Worm (Caenorhabditis elegans): ENCODE data around the gene F46F2.5.

The F46F2.5 gene

ce11 chrX:15241169-15241568 lies 21.4 kb upstream of the F46F2.5 start (continued):
- TF ChIP-seq ZK185.1 (tag; optimal IDR thresholded peaks at IDR 0.05; ENCODE audit: poor library complexity, severe bottlenecking) (peak; percentile 25), sea-2 (GFP tag; IDR thresholded peaks at IDR 0.05) (no peak), gei-17 (GFP tag; optimal IDR thresholded peaks at IDR 0.05) (no peak), F49E8.2 (tag; optimal IDR thresholded peaks at IDR 0.05; ENCODE audit: insufficient read depth) (no peak), ztf-26 (tag; optimal IDR thresholded peaks at IDR 0.05) (no peak), snpc-3.4 (tag; optimal IDR thresholded peaks at IDR 0.05) (no peak), fkh-3 (tag; optimal IDR thresholded peaks at IDR 0.05) (no peak), T26A5.8 (tag; optimal IDR thresholded peaks at IDR 0.05) (no peak), dpl-1 (GFP tag; optimal IDR thresholded peaks at IDR 0.05) (no peak), ama-1 (optimal IDR thresholded peaks at IDR 0.05) (no peak), ama-1 (GFP tag; optimal IDR thresholded peaks at IDR 0.05) (peak in 1 of 2 experiments; percentile 25), F57C9.4 (tag; optimal IDR thresholded peaks at IDR 0.05) (no peak), nhr-80 (tag; optimal IDR thresholded peaks at IDR 0.05) (no peak), tbx-9 (tag; optimal IDR thresholded peaks at IDR 0.05; ENCODE audit: borderline replicate concordance) (no peak), let-526 (GFP tag; IDR thresholded peaks at IDR 0.05) (no peak), Y95B8A.8 (GFP tag; IDR thresholded peaks at IDR 0.05) (no peak), F39B2.1 (GFP tag; IDR thresholded peaks at IDR 0.05) (no peak), snpc-4 (GFP tag; optimal IDR thresholded peaks at IDR 0.05) (peak; percentile 47), snpc-4 (tag; optimal IDR thresholded peaks at IDR 0.05) (peak in 3 of 4 experiments; percentile 1 to 66 (median 31)), nhr-120 (GFP tag; IDR thresholded peaks at IDR 0.05) (no peak), repo-1 (tag; optimal IDR thresholded peaks at IDR 0.05) (no peak), hsf-1 (GFP tag; IDR thresholded peaks at IDR 0.05) (no peak), cebp-2 (GFP tag; IDR thresholded peaks at IDR 0.05) (no peak), hlh-26 (GFP tag; conservative IDR thresholded peaks at IDR 0.05) (no peak), B0035.1 (tag; optimal IDR thresholded peaks at IDR 0.05) (no peak), dox-1 (GFP tag; IDR thresholded peaks at IDR 0.05) (peak; percentile 61), ceh-91 (GFP tag; IDR thresholded peaks at IDR 0.05) (no peak), nfyb-1 (GFP tag; IDR thresholded peaks at IDR 0.05) (no peak), D2030.7 (GFP tag; IDR thresholded peaks at IDR 0.05) (peak; percentile 34; the same call in 1 of the 2 replicates), F57A8.1 (GFP tag; optimal IDR thresholded peaks at IDR 0.05) (peak; percentile 18), hmg-20 (GFP tag; IDR thresholded peaks at IDR 0.05) (no peak), K11D2.4 (GFP tag; IDR thresholded peaks at IDR 0.05) (no peak), F23B12.7 (tag; optimal IDR thresholded peaks at IDR 0.05; ENCODE audit: insufficient read depth) (no peak), nfya-1 (tag; optimal IDR thresholded peaks at IDR 0.05; ENCODE audit: borderline replicate concordance, insufficient read depth) (no peak), rcor-1 (GFP tag; IDR thresholded peaks at IDR 0.05) (0 out of 2 replicates have a peak, but pooled peaks have one; percentile 18), bed-1 (GFP tag; IDR thresholded peaks at IDR 0.05) (no peak), B0336.3 (GFP tag; IDR thresholded peaks at IDR 0.05) (no peak), madf-8 (GFP tag; conservative IDR thresholded peaks at IDR 0.05) (no peak), lin-26 (GFP tag; IDR thresholded peaks at IDR 0.05) (peak; percentile 86), him-1 (tag; optimal IDR thresholded peaks at IDR 0.05) (peak; percentile 65), nhr-27 (tag; optimal IDR thresholded peaks at IDR 0.05) (no peak), tlf-1 (GFP tag; optimal IDR thresholded peaks at IDR 0.05) (no peak), athp-1 (tag; optimal IDR thresholded peaks at IDR 0.05) (no peak), C17E4.6 (GFP tag; IDR thresholded peaks at IDR 0.05) (no peak), unc-130 (GFP tag; optimal IDR thresholded peaks at IDR 0.05) (no peak), xnd-1 (tag; optimal IDR thresholded peaks at IDR 0.05) (no peak), attf-3 (GFP tag; conservative IDR thresholded peaks at IDR 0.05) (no peak), madf-3 (GFP tag; IDR thresholded peaks at IDR 0.05) (no peak), unc-62 (GFP tag; optimal IDR thresholded peaks at IDR 0.05) (no peak), hmg-1.2 (GFP tag; IDR thresholded peaks at IDR 0.05) (peak; percentile 47)

Data from whole organism, young adult.